Fruit fly (Drosophila melanogaster) whole organism: Measurements from ENCODE around the gene CG16775.

ENCODE experiments used
- psq ChIP-seq: fragments of >200 bp; optimal IDR thresholded peaks from 2 replicates; lab custom pipeline; 2017
- usp ChIP-seq: fragments of >200 bp; optimal IDR thresholded peaks from 2 replicates; lab custom pipeline; 2017; ENCODE audit warnings: missing biosample characterization, missing genetic modification characterization, mixed read lengths

- TF ChIP-seq psq = no peak
- no peak for TF ChIP-seq usp (GFP tag; lab: Kevin White, UChicago)
These were observed 45.3 kb downstream of the CG16775 start, which contains the start of gene CG5577 for dm6 chr3L:17841085-17841606.
